Fruit fly (Drosophila melanogaster): ENCODE results near the gene Cf2.

The Cf2 gene

dm6 chr2L:4854822-4855221 is 28.1 kb downstream of the Cf2 start (continued):
- TF ChIP-seq CG18599 (GFP tag; optimal IDR thresholded peaks at IDR 0.05) = peak; percentile 46
- TF ChIP-seq CG7556 (GFP tag; optimal IDR thresholded peaks at IDR 0.05) = peak; percentile 2
- TF ChIP-seq CG13775 (GFP tag; optimal IDR thresholded peaks at IDR 0.05) = no peak
- no peak for TF ChIP-seq CG17912 (GFP tag; optimal IDR thresholded peaks at IDR 0.05)
- TF ChIP-seq ranshi (GFP tag; IDR thresholded peaks at IDR 0.05) = 0 out of 2 replicates have a peak, but pooled peaks have one; percentile 34
- TF ChIP-seq Mes4 (GFP tag; optimal IDR thresholded peaks at IDR 0.05) = no peak
- no peak for TF ChIP-seq CG14667 (GFP tag; IDR thresholded peaks at IDR 0.05)
- no peak for TF ChIP-seq Side (GFP tag; optimal IDR thresholded peaks at IDR 0.05)
- no peak for TF ChIP-seq CG3163 (GFP tag; optimal IDR thresholded peaks at IDR 0.05)
- no peak for TF ChIP-seq usp (GFP tag; optimal IDR thresholded peaks at IDR 0.05)
- no peak for TF ChIP-seq CG11723 (GFP tag; optimal IDR thresholded peaks at IDR 0.05)
- TF ChIP-seq Hr51 (GFP tag; optimal IDR thresholded peaks at IDR 0.05) = peak in 1 of 2 experiments; percentile 23
- no peak for TF ChIP-seq CG7271 (tag; optimal IDR thresholded peaks at IDR 0.05)
- no peak for TF ChIP-seq wor (GFP tag; IDR thresholded peaks at IDR 0.05)
- peak; percentile 12 for TF ChIP-seq Hmr (GFP tag; optimal IDR thresholded peaks at IDR 0.05)
- no peak for TF ChIP-seq zf30C (GFP tag; optimal IDR thresholded peaks at IDR 0.05)
- TF ChIP-seq gem (tag; optimal IDR thresholded peaks at IDR 0.05) = peak; percentile 33
- no peak for TF ChIP-seq CG12769 (tag; optimal IDR thresholded peaks at IDR 0.05)
- TF ChIP-seq CG8359 (GFP tag; optimal IDR thresholded peaks at IDR 0.05; ENCODE audit: borderline replicate concordance) = no peak
- TF ChIP-seq org-1 (GFP tag; optimal IDR thresholded peaks at IDR 0.05) = no peak
- no peak for TF ChIP-seq CG3281 (GFP tag; optimal IDR thresholded peaks at IDR 0.05)
- TF ChIP-seq Scr (GFP tag; IDR thresholded peaks at IDR 0.05; ENCODE audit: partially characterized antibody) = no peak
- no peak for TF ChIP-seq B-H2 (GFP tag; optimal IDR thresholded peaks at IDR 0.05)
- no peak for TF ChIP-seq sob (GFP tag; IDR thresholded peaks at IDR 0.05)
- no peak for TF ChIP-seq CG10462 (GFP tag; optimal IDR thresholded peaks at IDR 0.05)
- TF ChIP-seq Ptx1 (GFP tag; IDR thresholded peaks at IDR 0.05) = no peak
- TF ChIP-seq CTCF (GFP tag; optimal IDR thresholded peaks at IDR 0.05) = no peak
- TF ChIP-seq CG4424 (GFP tag; optimal IDR thresholded peaks at IDR 0.05) = peak; percentile 2
- TF ChIP-seq grn (GFP tag; optimal IDR thresholded peaks at IDR 0.05) = no peak
- no peak for TF ChIP-seq Spps (tag; optimal IDR thresholded peaks at IDR 0.05)
- TF ChIP-seq tll (GFP tag; optimal IDR thresholded peaks at IDR 0.05) = no peak
- no peak for TF ChIP-seq BtbVII (GFP tag; optimal IDR thresholded peaks at IDR 0.05)
- no peak for TF ChIP-seq YL-1 (GFP tag; optimal IDR thresholded peaks at IDR 0.05)
- peak; percentile 2 for TF ChIP-seq tio (GFP tag; optimal IDR thresholded peaks at IDR 0.05)
- no peak for TF ChIP-seq toy (GFP tag; IDR thresholded peaks at IDR 0.05)
- no peak for TF ChIP-seq sd (tag; optimal IDR thresholded peaks at IDR 0.05)
- no peak for TF ChIP-seq CG4617 (GFP tag; optimal IDR thresholded peaks at IDR 0.05; ENCODE audit: borderline replicate concordance)
- TF ChIP-seq CoRest (tag; optimal IDR thresholded peaks at IDR 0.05) = peak; percentile 2
- TF ChIP-seq Bgb (GFP tag; IDR thresholded peaks at IDR 0.05; ENCODE audit: partially characterized antibody) = no peak
- TF ChIP-seq ash1 (GFP tag; optimal IDR thresholded peaks at IDR 0.05) = no peak
- TF ChIP-seq cg (GFP tag; optimal IDR thresholded peaks at IDR 0.05) = no peak
- no peak for TF ChIP-seq mam (GFP tag; optimal IDR thresholded peaks at IDR 0.05)
- TF ChIP-seq oc (tag; optimal IDR thresholded peaks at IDR 0.05) = no peak
- no peak for TF ChIP-seq CG9437 (GFP tag; optimal IDR thresholded peaks at IDR 0.05)
- peak; percentile 41 for TF ChIP-seq sens (GFP tag)
- TF ChIP-seq salm (tag; optimal IDR thresholded peaks at IDR 0.05) = no peak
- TF ChIP-seq CG4730 (GFP tag; IDR thresholded peaks at IDR 0.05) = no peak
- TF ChIP-seq CG4854 (GFP tag; optimal IDR thresholded peaks at IDR 0.05) = no peak
- TF ChIP-seq CG10274 (GFP tag; optimal IDR thresholded peaks at IDR 0.05) = no peak
- TF ChIP-seq nerfin-1 (tag; optimal IDR thresholded peaks at IDR 0.05) = no peak
- no peak for TF ChIP-seq Taf1 (GFP tag; IDR thresholded peaks at IDR 0.05)
- peak; percentile 18 for TF ChIP-seq unpg (GFP tag; optimal IDR thresholded peaks at IDR 0.05)
